Worm (Caenorhabditis elegans): ENCODE data around the gene marc-1.

Gene marc-1

ce11 chrV:9729462-9730162 lies 9.9 kb upstream of the marc-1 start, which contains the start of the genes aagr-3 and drap-1 (continued):
- no peak for TF ChIP-seq snpc-1.1 (tag; optimal IDR thresholded peaks at IDR 0.05; ENCODE audit: insufficient read depth)
- no peak for TF ChIP-seq hrde-1 (tag; optimal IDR thresholded peaks at IDR 0.05; ENCODE audit: borderline replicate concordance)
- peak; percentile 42 for TF ChIP-seq lin-54 (GFP tag; optimal IDR thresholded peaks at IDR 0.05)
- TF ChIP-seq ceh-58 (GFP tag; IDR thresholded peaks at IDR 0.05) = no peak
- no peak for TF ChIP-seq let-607 (tag; optimal IDR thresholded peaks at IDR 0.05)
- no peak for TF ChIP-seq lag-1 (GFP tag; IDR thresholded peaks at IDR 0.05)
- TF ChIP-seq B0261.1 (tag; optimal IDR thresholded peaks at IDR 0.05) = no peak
- TF ChIP-seq dpl-1 (GFP tag; optimal IDR thresholded peaks at IDR 0.05) = peak; percentile 10
- TF ChIP-seq F57A8.1 (GFP tag; optimal IDR thresholded peaks at IDR 0.05) = no peak
- no peak for TF ChIP-seq cebp-2 (GFP tag; IDR thresholded peaks at IDR 0.05)
- no peak for TF ChIP-seq C06A6.2 (GFP tag; conservative IDR thresholded peaks at IDR 0.05)
- TF ChIP-seq atf-7 (tag; optimal IDR thresholded peaks at IDR 0.05) = no peak
- no peak for TF ChIP-seq F49E8.2 (tag; optimal IDR thresholded peaks at IDR 0.05; ENCODE audit: insufficient read depth)
- no peak for TF ChIP-seq ccch-3 (GFP tag; optimal IDR thresholded peaks at IDR 0.05)
- no peak for TF ChIP-seq somi-1 (GFP tag; optimal IDR thresholded peaks at IDR 0.05)
- no peak for TF ChIP-seq F37B4.10 (GFP tag; IDR thresholded peaks at IDR 0.05)
- no peak for TF ChIP-seq lir-1 (GFP tag; conservative IDR thresholded peaks at IDR 0.05)
- no peak for TF ChIP-seq fkh-3 (tag; optimal IDR thresholded peaks at IDR 0.05)
- no peak for TF ChIP-seq nhr-90 (tag; optimal IDR thresholded peaks at IDR 0.05)
- no peak for TF ChIP-seq akir-1 (GFP tag; optimal IDR thresholded peaks at IDR 0.05)
- TF ChIP-seq hmg-1.2 (GFP tag; IDR thresholded peaks at IDR 0.05) = no peak
- no peak for TF ChIP-seq ekl-4 (GFP tag; IDR thresholded peaks at IDR 0.05)
- no peak for TF ChIP-seq ztf-25 (GFP tag; IDR thresholded peaks at IDR 0.05)
- no peak for TF ChIP-seq bed-1 (GFP tag; IDR thresholded peaks at IDR 0.05)
- TF ChIP-seq snpc-3.4 (tag; optimal IDR thresholded peaks at IDR 0.05) = peak; percentile 54
- no peak for TF ChIP-seq mel-28 (tag; optimal IDR thresholded peaks at IDR 0.05; ENCODE audit: borderline replicate concordance)
- TF ChIP-seq ztf-22 (GFP tag; optimal IDR thresholded peaks at IDR 0.05) = no peak
- 0 out of 2 replicates have a peak, but pooled peaks have one; percentile 27 for TF ChIP-seq ceh-91 (GFP tag; IDR thresholded peaks at IDR 0.05)
- no peak for TF ChIP-seq madf-8 (GFP tag; conservative IDR thresholded peaks at IDR 0.05)
- TF ChIP-seq Y53F4B.3 (GFP tag; IDR thresholded peaks at IDR 0.05) = no peak
- no peak for TF ChIP-seq gei-17 (GFP tag; optimal IDR thresholded peaks at IDR 0.05)
- TF ChIP-seq F22D6.2 (tag; optimal IDR thresholded peaks at IDR 0.05) = no peak
- peak; percentile 3 for TF ChIP-seq efl-1 (GFP tag; optimal IDR thresholded peaks at IDR 0.05)
- no peak for TF ChIP-seq nfya-2 (GFP tag; IDR thresholded peaks at IDR 0.05)
- no peak for TF ChIP-seq ceh-100 (GFP tag; IDR thresholded peaks at IDR 0.05)
- TF ChIP-seq die-1 (tag; optimal IDR thresholded peaks at IDR 0.05) = no peak
- no peak for TF ChIP-seq him-1 (tag; optimal IDR thresholded peaks at IDR 0.05)
- TF ChIP-seq F33H1.4 (GFP tag; IDR thresholded peaks at IDR 0.05) = peak; percentile 50; the same call in 1 of the 2 replicates
- no peak for TF ChIP-seq rec-8 (tag; optimal IDR thresholded peaks at IDR 0.05)
- no peak for TF ChIP-seq sdz-38 (tag; optimal IDR thresholded peaks at IDR 0.05)
- no peak for TF ChIP-seq T26A5.8 (tag; optimal IDR thresholded peaks at IDR 0.05)
- no peak for TF ChIP-seq nhr-120 (GFP tag; IDR thresholded peaks at IDR 0.05)

Measured in whole organism, young adult.